Fruit fly (Drosophila melanogaster) whole organism, embryonic: Measurements from ENCODE around the gene Hinfp.

Experiments
- Adf1 ChIP-seq: fragments of 200-800 bp; sonication (Bioruptor generic); IDR thresholded peaks from 2 replicates; pipeline ENCODE4 v1.3.6; 2022; ENCODE audit warnings: missing biosample characterization, missing genetic modification characterization
- Bgb ChIP-seq: fragments of 200-800 bp; sonication (Bioruptor generic); IDR thresholded peaks from 2 replicates; pipeline ENCODE4 v1.3.6; 2022; ENCODE audit warnings: missing biosample characterization, missing genetic modification characterization; ENCODE audit not compliant: partially characterized antibody
- CG10267 ChIP-seq: fragments of 200-800 bp; sonication (Bioruptor generic); optimal IDR thresholded peaks from 2 replicates; lab custom pipeline; 2018; ENCODE audit warnings: missing biosample characterization, mild to moderate bottlenecking, missing genetic modification characterization, moderate library complexity
- CG11723 ChIP-seq: fragments of 200-800 bp; sonication (Bioruptor generic); optimal IDR thresholded peaks from 2 replicates; lab custom pipeline; 2017; ENCODE audit warnings: missing biosample characterization, mild to moderate bottlenecking, missing genetic modification characterization
- CG12659 ChIP-seq: fragments of 200-800 bp; sonication (Bioruptor generic); optimal IDR thresholded peaks from 3 replicates; lab custom pipeline; 2017; ENCODE audit warnings: mild to moderate bottlenecking, missing biosample characterization, missing genetic modification reagents, missing genetic modification characterization
- CG13123 ChIP-seq: fragments of 200-800 bp; sonication (Bioruptor generic); optimal IDR thresholded peaks from 2 replicates; lab custom pipeline; 2016; ENCODE audit warnings: missing biosample characterization, missing genetic modification characterization
- CG13296 ChIP-seq: fragments of 200-800 bp; sonication (Bioruptor generic); optimal IDR thresholded peaks from 3 replicates; lab custom pipeline; 2018; ENCODE audit warnings: missing biosample characterization, mild to moderate bottlenecking, missing genetic modification characterization
- CG13775 ChIP-seq: fragments of 200-800 bp; sonication (Bioruptor generic); optimal IDR thresholded peaks from 3 replicates; lab custom pipeline; 2017; ENCODE audit warnings: missing biosample characterization, mild to moderate bottlenecking, missing genetic modification characterization
- CG14441 ChIP-seq: fragments of 200-800 bp; sonication (Bioruptor generic); IDR thresholded peaks from 2 replicates; pipeline ENCODE4 v1.3.6; 2022; ENCODE audit warnings: missing biosample characterization, missing genetic modification characterization
- CG14860 ChIP-seq: fragments of 200-800 bp; sonication (Bioruptor generic); IDR thresholded peaks from 3 replicates; pipeline ENCODE4 v1.3.6; 2022; ENCODE audit warnings: missing biosample characterization, missing genetic modification characterization; ENCODE audit not compliant: partially characterized antibody
- CG15696 ChIP-seq: fragments of 200-800 bp; sonication (Bioruptor generic); optimal IDR thresholded peaks from 2 replicates; lab custom pipeline; 2019; ENCODE audit warnings: missing biosample characterization, mild to moderate bottlenecking, missing genetic modification characterization, moderate library complexity
- CG17385 ChIP-seq: fragments of 200-800 bp; sonication (Bioruptor generic); optimal IDR thresholded peaks from 3 replicates; lab custom pipeline; 2018; ENCODE audit warnings: missing biosample characterization, mild to moderate bottlenecking, missing genetic modification characterization
- CG2129 ChIP-seq: fragments of 200-800 bp; sonication (Bioruptor generic); IDR thresholded peaks from 2 replicates; pipeline ENCODE4 v1.3.6; 2022; ENCODE audit warnings: missing biosample characterization, missing genetic modification characterization; ENCODE audit not compliant: partially characterized antibody
- CG2199 ChIP-seq: fragments of 200-800 bp; sonication (Bioruptor generic); IDR thresholded peaks from 3 replicates; pipeline ENCODE4 v1.3.6; 2022; ENCODE audit warnings: missing biosample characterization, missing genetic modification characterization
- CG2712 ChIP-seq: fragments of 200-800 bp; optimal IDR thresholded peaks from 3 replicates; lab custom pipeline; 2019; ENCODE audit warnings: missing biosample characterization, mild to moderate bottlenecking, missing genetic modification characterization, moderate library complexity
- CG34224 ChIP-seq: fragments of 200-800 bp; sonication (Bioruptor generic); IDR thresholded peaks from 3 replicates; pipeline ENCODE4 v1.3.6; 2022; ENCODE audit warnings: missing biosample characterization, missing genetic modification characterization; ENCODE audit not compliant: partially characterized antibody
- CG34376 ChIP-seq: fragments of 200-800 bp; sonication (Bioruptor generic); optimal IDR thresholded peaks from 2 replicates; lab custom pipeline; 2018; ENCODE audit warnings: missing biosample characterization, mild to moderate bottlenecking, missing genetic modification characterization
- CG6654 ChIP-seq: fragments of 200-800 bp; sonication (Bioruptor generic); optimal IDR thresholded peaks from 2 replicates; lab custom pipeline; 2017; ENCODE audit warnings: missing biosample characterization, mild to moderate bottlenecking, missing genetic modification characterization
- CG6683 ChIP-seq: fragments of 200-800 bp; sonication (Bioruptor generic); optimal IDR thresholded peaks from 2 replicates; lab custom pipeline; 2017; ENCODE audit warnings: missing biosample characterization, mild to moderate bottlenecking, missing genetic modification characterization, missing genetic modification reagents
- CG6791 ChIP-seq: fragments of 200-800 bp; sonication (Bioruptor generic); IDR thresholded peaks from 3 replicates; pipeline ENCODE4 v1.3.6; 2022; ENCODE audit warnings: missing biosample characterization, missing genetic modification characterization; ENCODE audit not compliant: partially characterized antibody
- CG9797 ChIP-seq: fragments of 200-800 bp; sonication (Bioruptor generic); optimal IDR thresholded peaks from 3 replicates; lab custom pipeline; 2018; ENCODE audit warnings: missing biosample characterization, mild to moderate bottlenecking, missing genetic modification characterization
- Chrac-16 ChIP-seq: fragments of 200-800 bp; sonication (Bioruptor generic); optimal IDR thresholded peaks from 3 replicates; lab custom pipeline; 2016; ENCODE audit warnings: missing biosample characterization, missing genetic modification characterization
- D19B ChIP-seq: fragments of 200-800 bp; sonication (Bioruptor generic); optimal IDR thresholded peaks from 2 replicates; lab custom pipeline; 2017; ENCODE audit warnings: missing biosample characterization, mild to moderate bottlenecking, missing genetic modification characterization
- Dip3 ChIP-seq: fragments of 200-800 bp; sonication (Bioruptor generic); optimal IDR thresholded peaks from 3 replicates; lab custom pipeline; 2016; ENCODE audit warnings: missing biosample characterization, missing genetic modification characterization
- Dref ChIP-seq: fragments of 200-800 bp; sonication (Bioruptor generic); IDR thresholded peaks from 2 replicates; pipeline ENCODE4 v1.3.6; 2022; ENCODE audit warnings: missing biosample characterization, missing genetic modification characterization
- E2f2 ChIP-seq: fragments of 200-800 bp; sonication (Bioruptor generic); IDR thresholded peaks from 2 replicates; pipeline ENCODE4 v1.3.6; 2022; ENCODE audit warnings: missing biosample characterization, missing genetic modification characterization
- Ets65A ChIP-seq: fragments of 200-800 bp; sonication (Bioruptor generic); peaks from one replicate; lab custom pipeline; 2016; ENCODE audit warnings: missing biosample characterization, missing genetic modification characterization
- Hmr ChIP-seq: fragments of 200-800 bp; sonication (Bioruptor generic); optimal IDR thresholded peaks from 3 replicates; lab custom pipeline; 2017; ENCODE audit warnings: mild to moderate bottlenecking, missing biosample characterization, missing genetic modification reagents, missing genetic modification characterization
- Lhr ChIP-seq: fragments of 200-800 bp; sonication (Bioruptor generic); optimal IDR thresholded peaks from 3 replicates; lab custom pipeline; 2017; ENCODE audit warnings: mild to moderate bottlenecking, missing biosample characterization, missing genetic modification reagents, missing genetic modification characterization
- MESR4 ChIP-seq: fragments of 200-800 bp; sonication (Bioruptor generic); optimal IDR thresholded peaks from 2 replicates; lab custom pipeline; 2018; ENCODE audit warnings: missing biosample characterization, mild to moderate bottlenecking, missing genetic modification characterization, moderate library complexity
- Sry-δ ChIP-seq: fragments of 200-800 bp; sonication (Bioruptor generic); optimal IDR thresholded peaks from 2 replicates; lab custom pipeline; 2016; ENCODE audit warnings: missing biosample characterization, missing genetic modification characterization
- Stat92E ChIP-seq, 3 experiments: fragments of >200 bp in 2 of 3; fragments of 200-800 bp in 1 of 3; sonication (Bioruptor generic) in 1 of 3; optimal IDR thresholded peaks; 2 replicates each; lab custom pipeline; 2017 to 2019; ENCODE audit warnings: missing biosample characterization in 3 of 3, missing genetic modification characterization in 3 of 3, mild to moderate bottlenecking in 1 of 3, moderate library complexity in 1 of 3
- amos ChIP-seq: fragments of 200-800 bp; sonication (Bioruptor generic); IDR thresholded peaks from 2 replicates; pipeline ENCODE4 v1.3.6; 2022; ENCODE audit warnings: missing biosample characterization, missing genetic modification characterization; ENCODE audit not compliant: partially characterized antibody
- bab2 ChIP-seq: fragments of 200-800 bp; sonication (Bioruptor generic); optimal IDR thresholded peaks from 2 replicates; lab custom pipeline; 2016; ENCODE audit warnings: missing biosample characterization, missing genetic modification characterization
- chm ChIP-seq: fragments of 200-800 bp; sonication (Bioruptor generic); IDR thresholded peaks from 2 replicates; pipeline ENCODE4 v1.3.6; 2022; ENCODE audit warnings: missing biosample characterization, missing genetic modification characterization
- hbn ChIP-seq: fragments of 200-800 bp; sonication (Bioruptor generic); IDR thresholded peaks from 2 replicates; pipeline ENCODE4 v1.3.6; 2022; ENCODE audit warnings: missing biosample characterization, missing genetic modification characterization; ENCODE audit not compliant: partially characterized antibody
- ind ChIP-seq: fragments of 200-800 bp; sonication (Bioruptor generic); optimal IDR thresholded peaks from 3 replicates; lab custom pipeline; 2016; ENCODE audit warnings: missing biosample characterization, missing genetic modification characterization
- inv ChIP-seq: fragments of 200-800 bp; sonication (Bioruptor generic); IDR thresholded peaks from 2 replicates; pipeline ENCODE4 v1.3.6; 2022; ENCODE audit warnings: missing biosample characterization, missing genetic modification characterization; ENCODE audit not compliant: partially characterized antibody
- lab ChIP-seq: fragments of 200-800 bp; sonication (Bioruptor generic); optimal IDR thresholded peaks from 3 replicates; lab custom pipeline; 2017; ENCODE audit warnings: missing biosample characterization, missing genetic modification characterization, mild to moderate bottlenecking, moderate library complexity, missing genetic modification reagents
- mam ChIP-seq: fragments of 200-800 bp; sonication (Bioruptor generic); optimal IDR thresholded peaks from 3 replicates; lab custom pipeline; 2016; ENCODE audit warnings: missing biosample characterization, missing genetic modification characterization
- mld ChIP-seq: fragments of 200-800 bp; sonication (Bioruptor generic); IDR thresholded peaks from 3 replicates; pipeline ENCODE4 v1.3.6; 2022; ENCODE audit warnings: missing biosample characterization, missing genetic modification characterization; ENCODE audit not compliant: partially characterized antibody
- nmo ChIP-seq: fragments of 200-800 bp; sonication (Bioruptor generic); optimal IDR thresholded peaks from 2 replicates; lab custom pipeline; 2018; ENCODE audit warnings: missing biosample characterization, mild to moderate bottlenecking, missing genetic modification characterization, moderate library complexity
- phol ChIP-seq: fragments of 200-800 bp; sonication (Bioruptor generic); optimal IDR thresholded peaks from 3 replicates; lab custom pipeline; 2018; ENCODE audit warnings: missing biosample characterization, mild to moderate bottlenecking, missing genetic modification characterization, moderate library complexity
- pzg ChIP-seq: fragments of 200-800 bp; sonication (Bioruptor generic); optimal IDR thresholded peaks from 3 replicates; lab custom pipeline; 2018; ENCODE audit warnings: missing biosample characterization, mild to moderate bottlenecking, missing genetic modification characterization, moderate library complexity
- sna ChIP-seq: fragments of 200-800 bp; sonication (Bioruptor generic); IDR thresholded peaks from 2 replicates; pipeline ENCODE4 v1.3.6; 2022; ENCODE audit warnings: missing biosample characterization, missing genetic modification characterization; ENCODE audit not compliant: partially characterized antibody
- sr ChIP-seq: fragments of 200-800 bp; sonication (Bioruptor generic); IDR thresholded peaks from 3 replicates; pipeline ENCODE4 v1.3.6; 2022; ENCODE audit warnings: missing biosample characterization, missing genetic modification characterization
- tna ChIP-seq: fragments of 200-800 bp; sonication (Bioruptor generic); IDR thresholded peaks from 2 replicates; pipeline ENCODE4 v1.3.6; 2022; ENCODE audit warnings: missing biosample characterization, missing genetic modification characterization; ENCODE audit not compliant: partially characterized antibody

Hinfp gene

dm6 chrX:635495-636142 is 10.3 kb downstream of the Hinfp start, which contains the start of gene Dredd (continued):
- TF ChIP-seq MESR4 (GFP tag; lab: Kevin White, UChicago), result peak; percentile 77
- TF ChIP-seq sr (GFP tag; lab: Robert Waterston, UW), result no peak
- TF ChIP-seq CG2129 (GFP tag; lab: Robert Waterston, UW), result peak; percentile 73
- peak; percentile 84 for TF ChIP-seq inv
- TF ChIP-seq CG6683 (GFP tag; lab: Kevin White, UChicago), result no peak
- TF ChIP-seq CG14860 (GFP tag; lab: Robert Waterston, UW), result peak; percentile 95
- peak; percentile 54 for TF ChIP-seq CG10267 (tag; lab: Kevin White, UChicago)
- TF ChIP-seq CG2712, result peak; percentile 5
- no peak for TF ChIP-seq CG11723 (GFP tag; lab: Kevin White, UChicago)
- TF ChIP-seq Stat92E (GFP tag; optimal IDR thresholded peaks at IDR 0.05; lab: Kevin White, UChicago), result peak in 1 of 3 experiments; percentile 3
- TF ChIP-seq Bgb (GFP tag; lab: Robert Waterston, UW), result peak; percentile 86
- no peak for TF ChIP-seq ind (GFP tag; lab: Kevin White, UChicago)
- peak; percentile 89; the same call in 1 of the 3 replicates for TF ChIP-seq CG6791 (GFP tag; lab: Robert Waterston, UW)
- peak; percentile 36 for TF ChIP-seq phol (tag; lab: Kevin White, UChicago)
- TF ChIP-seq Dref, result peak; percentile 76
- peak; percentile 76 for TF ChIP-seq CG12659 (GFP tag; lab: Kevin White, UChicago)
- TF ChIP-seq CG9797 (GFP tag; lab: Kevin White, UChicago), result peak; percentile 56
- TF ChIP-seq hbn (GFP tag; lab: Robert Waterston, UW), result peak; percentile 81
- no peak for TF ChIP-seq CG6654
- TF ChIP-seq chm (GFP tag; lab: Robert Waterston, UW), result no peak
- TF ChIP-seq Sry-δ, result peak; percentile 93
- peak; percentile 11; the same call in 1 of the 2 replicates for TF ChIP-seq Adf1 (GFP tag; lab: Robert Waterston, UW)
- peak; percentile 40; the same call in 1 of the 2 replicates for TF ChIP-seq E2f2 (GFP tag; lab: Robert Waterston, UW)
- TF ChIP-seq amos, result peak; percentile 89
- peak; percentile 25 for TF ChIP-seq CG17385
- TF ChIP-seq bab2, result no peak
- TF ChIP-seq Ets65A, result peak; percentile 26
- peak; percentile 80 for TF ChIP-seq pzg
- TF ChIP-seq nmo (GFP tag; lab: Kevin White, UChicago), result peak; percentile 26
- peak; percentile 84; the same call in 2 of the 3 replicates for TF ChIP-seq CG34224 (GFP tag; lab: Robert Waterston, UW)
- peak; percentile 84 for TF ChIP-seq tna (GFP tag; lab: Robert Waterston, UW)
- 0 out of 3 replicates have a peak, but pooled peaks have one; percentile 19 for TF ChIP-seq CG2199
- no peak for TF ChIP-seq CG13775 (GFP tag; lab: Kevin White, UChicago)
- no peak for TF ChIP-seq Chrac-16 (GFP tag; lab: Kevin White, UChicago)
- peak; percentile 78; the same call in 2 of the 3 replicates for TF ChIP-seq mld (GFP tag; lab: Robert Waterston, UW)
- TF ChIP-seq CG13123 (GFP tag; lab: Kevin White, UChicago), result no peak
- peak; percentile 9 for TF ChIP-seq CG13296 (GFP tag; lab: Kevin White, UChicago)
- TF ChIP-seq lab (GFP tag; lab: Kevin White, UChicago), result peak; percentile 56
- TF ChIP-seq mam (GFP tag; lab: Kevin White, UChicago), result no peak
- TF ChIP-seq Lhr (GFP tag; lab: Kevin White, UChicago), result peak; percentile 27
- TF ChIP-seq sna (GFP tag; lab: Robert Waterston, UW), result peak; percentile 91
- peak; percentile 28 for TF ChIP-seq Hmr (GFP tag; lab: Kevin White, UChicago)
- peak; percentile 19 for TF ChIP-seq CG34376 (GFP tag; lab: Kevin White, UChicago)
- TF ChIP-seq CG14441, result 0 out of 2 replicates have a peak, but pooled peaks have one; percentile 10
- no peak for TF ChIP-seq CG15696 (tag; lab: Kevin White, UChicago)
- TF ChIP-seq D19B (GFP tag; lab: Kevin White, UChicago), result peak; percentile 70
- TF ChIP-seq Dip3 (GFP tag; lab: Kevin White, UChicago), result no peak
